Worm (Caenorhabditis elegans) whole organism, L2 larva: ENCODE measurements around the gene Y39A1A.21.

Experiments
- C34F6.9 ChIP-seq: fragments of 150-350 bp; optimal IDR thresholded peaks from 2 replicates; lab custom pipeline; 2014; ENCODE audit warnings: missing biosample characterization, missing genetic modification characterization
- Y55F3AM.14 ChIP-seq: fragments of 200-800 bp; sonication (Bioruptor generic); optimal IDR thresholded peaks from 2 replicates; lab custom pipeline; 2018; ENCODE audit warnings: mild to moderate bottlenecking, missing genetic modification characterization, missing compliant biosample characterization
- ZK546.5 ChIP-seq: sonication (generic microtip); optimal IDR thresholded peaks from 2 replicates; lab custom pipeline; 2017; ENCODE audit warnings: missing biosample characterization, missing genetic modification characterization
- alr-1 ChIP-seq: fragments of 150-350 bp; optimal IDR thresholded peaks from 2 replicates; lab custom pipeline; 2014; ENCODE audit warnings: missing biosample characterization, missing genetic modification characterization
- aly-2 ChIP-seq: fragments of 150-350 bp; optimal IDR thresholded peaks from 2 replicates; lab custom pipeline; 2014; ENCODE audit warnings: missing biosample characterization, missing genetic modification characterization
- ceh-82 ChIP-seq: fragments of 150-350 bp; optimal IDR thresholded peaks from 2 replicates; lab custom pipeline; 2014; ENCODE audit warnings: missing biosample characterization, missing genetic modification characterization
- crh-2 ChIP-seq: sonication (generic microtip); optimal IDR thresholded peaks from 2 replicates; lab custom pipeline; 2017; ENCODE audit warnings: missing biosample characterization, missing genetic modification characterization
- dmd-4 ChIP-seq: sonication (generic microtip); optimal IDR thresholded peaks from 2 replicates; lab custom pipeline; 2017; ENCODE audit warnings: missing biosample characterization, missing genetic modification characterization
- egl-27 ChIP-seq: sonication (generic microtip); optimal IDR thresholded peaks from 3 replicates; lab custom pipeline; 2017; ENCODE audit warnings: missing biosample characterization, missing genetic modification reagents, missing genetic modification characterization
- elt-1 ChIP-seq: fragments of 150-350 bp; optimal IDR thresholded peaks from 2 replicates; lab custom pipeline; 2014; ENCODE audit warnings: missing biosample characterization, missing genetic modification characterization
- elt-3 ChIP-seq: sonication (generic microtip); optimal IDR thresholded peaks from 2 replicates; lab custom pipeline; 2017; ENCODE audit warnings: missing biosample characterization, missing genetic modification characterization
- fos-1 ChIP-seq: fragments of 150-350 bp; optimal IDR thresholded peaks from 2 replicates; lab custom pipeline; 2014; ENCODE audit warnings: missing biosample characterization, missing genetic modification characterization
- gmeb-1 ChIP-seq: fragments of 150-350 bp; optimal IDR thresholded peaks from 2 replicates; lab custom pipeline; 2014; ENCODE audit warnings: missing biosample characterization, missing genetic modification characterization
- lin-11 ChIP-seq: fragments of 150-350 bp; sonication (generic microtip); optimal IDR thresholded peaks from 2 replicates; lab custom pipeline; 2014; ENCODE audit warnings: missing biosample characterization, missing genetic modification characterization, inconsistent platforms, mixed read lengths
- lin-39 ChIP-seq: fragments of 150-350 bp; optimal IDR thresholded peaks from 2 replicates; lab custom pipeline; 2014; ENCODE audit warnings: missing biosample characterization, missing genetic modification reagents, missing genetic modification characterization
- mab-5 ChIP-seq: fragments of 150-350 bp; optimal IDR thresholded peaks from 2 replicates; lab custom pipeline; 2014; ENCODE audit warnings: missing biosample characterization, missing genetic modification characterization
- mbf-1 ChIP-seq: sonication (generic microtip); optimal IDR thresholded peaks from 2 replicates; lab custom pipeline; 2017; ENCODE audit warnings: missing biosample characterization, missing genetic modification characterization
- mdl-1 ChIP-seq, 2 experiments: fragments of 150-350 bp in 1 of 2; sonication (generic microtip) in 1 of 2; optimal IDR thresholded peaks; 2 replicates each; lab custom pipeline; 2017; ENCODE audit warnings: missing biosample characterization in 2 of 2, missing genetic modification characterization in 2 of 2
- nhr-10 ChIP-seq: sonication (generic microtip); optimal IDR thresholded peaks from 2 replicates; lab custom pipeline; 2017; ENCODE audit warnings: missing biosample characterization, missing genetic modification characterization
- nhr-11 ChIP-seq: fragments of 150-350 bp; optimal IDR thresholded peaks from 2 replicates; lab custom pipeline; 2014; ENCODE audit warnings: missing biosample characterization, missing genetic modification characterization
- nhr-12 ChIP-seq: fragments of 150-350 bp; optimal IDR thresholded peaks from 2 replicates; lab custom pipeline; 2014; ENCODE audit warnings: missing biosample characterization, missing genetic modification characterization
- nhr-129 ChIP-seq: fragments of 150-350 bp; optimal IDR thresholded peaks from 2 replicates; lab custom pipeline; 2014; ENCODE audit warnings: missing biosample characterization, missing genetic modification characterization
- nhr-237 ChIP-seq: fragments of 150-350 bp; optimal IDR thresholded peaks from 2 replicates; lab custom pipeline; 2014; ENCODE audit warnings: missing biosample characterization, missing genetic modification characterization
- nhr-25 ChIP-seq: fragments of 150-350 bp; sonication (generic microtip); optimal IDR thresholded peaks from 3 replicates; lab custom pipeline; 2014; ENCODE audit warnings: missing biosample characterization, missing genetic modification characterization
- nhr-6 ChIP-seq: fragments of 150-350 bp; optimal IDR thresholded peaks from 2 replicates; lab custom pipeline; 2014; ENCODE audit warnings: missing biosample characterization, missing genetic modification characterization
- sem-4 ChIP-seq: fragments of 150-350 bp; optimal IDR thresholded peaks from 2 replicates; lab custom pipeline; 2014; ENCODE audit warnings: missing biosample characterization, missing genetic modification reagents, missing genetic modification characterization
- sma-3 ChIP-seq: sonication (generic microtip); optimal IDR thresholded peaks from 2 replicates; lab custom pipeline; 2016; ENCODE audit warnings: missing genetic modification reagents, missing genetic modification characterization, missing compliant biosample characterization
- snpc-4 ChIP-seq: fragments of 150-350 bp; optimal IDR thresholded peaks from 2 replicates; lab custom pipeline; 2014; ENCODE audit warnings: missing biosample characterization, missing genetic modification characterization
- unc-39 ChIP-seq: fragments of 150-350 bp; optimal IDR thresholded peaks from 2 replicates; lab custom pipeline; 2014; ENCODE audit warnings: missing biosample characterization, missing genetic modification characterization
- unc-55 ChIP-seq: fragments of 150-350 bp; sonication (generic microtip); optimal IDR thresholded peaks from 3 replicates; lab custom pipeline; 2014; ENCODE audit warnings: missing biosample characterization, missing genetic modification reagents, missing genetic modification characterization
- zag-1 ChIP-seq: fragments of 150-350 bp; optimal IDR thresholded peaks from 2 replicates; lab custom pipeline; 2014; ENCODE audit warnings: missing biosample characterization, missing genetic modification characterization
- ztf-1 ChIP-seq: fragments of 200-800 bp; sonication (Bioruptor generic); conservative IDR thresholded peaks from 2 replicates; pipeline ENCODE4 v1.3.6; 2022; ENCODE audit warnings: missing genetic modification characterization, missing compliant biosample characterization
- ztf-11 ChIP-seq: sonication (generic microtip); optimal IDR thresholded peaks from 2 replicates; lab custom pipeline; 2017; ENCODE audit warnings: missing biosample characterization, missing genetic modification characterization

Gene Y39A1A.21

DNA sequence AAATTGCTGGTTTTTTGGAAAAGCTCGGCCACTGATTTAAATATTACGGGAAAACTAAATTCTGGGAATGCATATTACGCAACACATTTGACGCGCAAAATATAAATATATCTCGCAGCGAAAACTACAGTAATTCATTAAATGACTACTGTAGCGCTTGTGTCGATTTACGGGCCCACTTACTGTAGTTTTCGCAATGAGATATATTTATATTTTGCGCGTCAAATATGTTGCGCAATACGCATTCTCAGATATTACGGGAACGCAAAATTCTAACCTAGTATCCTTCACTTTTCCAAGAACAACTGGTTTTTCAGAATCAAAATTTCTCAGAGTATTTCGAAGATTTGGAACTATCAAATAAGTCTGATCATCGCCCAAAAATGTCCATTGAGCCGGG is 2.9 kb upstream of the Y39A1A.21 start:
- no peak for TF ChIP-seq unc-39 (tag; lab: Kevin White, UChicago)
- TF ChIP-seq elt-3 = no peak
- TF ChIP-seq aly-2 (tag; lab: Kevin White, UChicago) = no peak
- no peak for TF ChIP-seq crh-2 (tag; lab: Kevin White, UChicago)
- TF ChIP-seq gmeb-1 = no peak
- TF ChIP-seq nhr-129 (tag; lab: Kevin White, UChicago) = no peak
- no peak for TF ChIP-seq sma-3 (GFP tag; lab: Kevin White, UChicago)
- TF ChIP-seq egl-27 (tag; lab: Kevin White, UChicago) = no peak

ce11 chrIII:10708484-10708883 is 1.7 kb upstream of the Y39A1A.21 start:
- TF ChIP-seq elt-1 (no peak), ztf-11 (tag; lab: Kevin White, UChicago) (no peak), ZK546.5 (tag; lab: Kevin White, UChicago) (no peak), zag-1 (tag; lab: Kevin White, UChicago) (no peak)

ce11 chrIII:10707461-10707860 is 639 bp upstream of the Y39A1A.21 start, which contains the start of gene mrpl-12:
Gene mrpl-12 (plus strand): TSS chrIII:10707761.
- TF ChIP-seq ztf-1 (no peak), aly-2 (tag; lab: Kevin White, UChicago) (no peak), Y55F3AM.14 (GFP tag; lab: Kevin White, UChicago) (no peak), nhr-11 (tag; lab: Kevin White, UChicago) (no peak), elt-3 (no peak), dmd-4 (tag; lab: Kevin White, UChicago) (no peak)
- TF ChIP-seq, all 48 proteins: peak for 0

DNA sequence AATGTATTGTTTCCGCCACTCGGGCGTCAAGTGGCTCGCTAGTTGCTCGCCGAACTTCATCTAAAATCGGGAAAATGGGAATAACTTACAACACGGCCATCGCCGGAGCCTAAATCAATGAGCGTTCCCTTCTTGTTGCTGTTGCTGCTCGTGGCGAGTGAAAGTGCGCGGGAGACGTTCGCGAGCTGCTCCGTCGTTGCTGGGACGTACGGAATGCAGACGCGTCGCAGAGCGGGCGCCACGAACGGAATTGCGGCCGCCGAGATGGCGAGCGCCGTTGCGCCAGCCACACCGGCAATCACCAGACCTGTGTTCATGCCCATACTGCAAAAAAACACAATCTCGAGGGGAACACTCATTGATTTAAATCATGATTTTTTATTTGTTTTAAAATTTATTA is 341 bp downstream of the Y39A1A.21 start:
- no peak for TF ChIP-seq nhr-12
- TF ChIP-seq mbf-1 (tag; lab: Kevin White, UChicago) = no peak
- no peak for TF ChIP-seq Y55F3AM.14 (GFP tag; lab: Kevin White, UChicago)
- TF ChIP-seq nhr-10 (tag; lab: Kevin White, UChicago) = no peak
- no peak for TF ChIP-seq zag-1 (tag; lab: Kevin White, UChicago)
- no peak for TF ChIP-seq snpc-4 (tag; lab: Kevin White, UChicago)
- no peak for TF ChIP-seq elt-3
- TF ChIP-seq mdl-1 (tag; optimal IDR thresholded peaks at IDR 0.05; lab: Kevin White, UChicago) = no peak
- TF ChIP-seq ceh-82 (tag; lab: Kevin White, UChicago) = no peak
- no peak for TF ChIP-seq unc-55 (GFP tag; lab: Kevin White, UChicago)
- TF ChIP-seq alr-1 (tag; lab: Kevin White, UChicago) = no peak
- TF ChIP-seq mab-5 (tag; lab: Kevin White, UChicago) = no peak
- no peak for TF ChIP-seq egl-27 (tag; lab: Kevin White, UChicago)
- TF ChIP-seq, all 48 proteins: peak for 0

ce11 chrIII:10704499-10704898 is 2.3 kb downstream of the Y39A1A.21 start:
- no peak for TF ChIP-seq nhr-25 (tag; lab: Kevin White, UChicago)
- TF ChIP-seq mab-5 (tag; lab: Kevin White, UChicago) = no peak
- TF ChIP-seq ztf-1 = no peak
- TF ChIP-seq nhr-6 (tag; lab: Kevin White, UChicago) = no peak
- TF ChIP-seq dmd-4 (tag; lab: Kevin White, UChicago) = no peak
- no peak for TF ChIP-seq sma-3 (GFP tag; lab: Kevin White, UChicago)
- TF ChIP-seq zag-1 (tag; lab: Kevin White, UChicago) = no peak
- no peak for TF ChIP-seq nhr-237
- no peak for TF ChIP-seq nhr-11 (tag; lab: Kevin White, UChicago)
- TF ChIP-seq lin-11 (tag; lab: Kevin White, UChicago) = no peak
- no peak for TF ChIP-seq mdl-1 (tag; optimal IDR thresholded peaks at IDR 0.05; lab: Kevin White, UChicago)
- TF ChIP-seq unc-39 (tag; lab: Kevin White, UChicago) = no peak
- no peak for TF ChIP-seq sem-4 (tag; lab: Kevin White, UChicago)
- TF ChIP-seq ceh-82 (tag; lab: Kevin White, UChicago) = no peak
- no peak for TF ChIP-seq nhr-10 (tag; lab: Kevin White, UChicago)
- TF ChIP-seq ZK546.5 (tag; lab: Kevin White, UChicago) = no peak
- no peak for TF ChIP-seq Y55F3AM.14 (GFP tag; lab: Kevin White, UChicago)
- TF ChIP-seq alr-1 (tag; lab: Kevin White, UChicago) = no peak
- TF ChIP-seq ztf-11 (tag; lab: Kevin White, UChicago) = no peak

DNA sequence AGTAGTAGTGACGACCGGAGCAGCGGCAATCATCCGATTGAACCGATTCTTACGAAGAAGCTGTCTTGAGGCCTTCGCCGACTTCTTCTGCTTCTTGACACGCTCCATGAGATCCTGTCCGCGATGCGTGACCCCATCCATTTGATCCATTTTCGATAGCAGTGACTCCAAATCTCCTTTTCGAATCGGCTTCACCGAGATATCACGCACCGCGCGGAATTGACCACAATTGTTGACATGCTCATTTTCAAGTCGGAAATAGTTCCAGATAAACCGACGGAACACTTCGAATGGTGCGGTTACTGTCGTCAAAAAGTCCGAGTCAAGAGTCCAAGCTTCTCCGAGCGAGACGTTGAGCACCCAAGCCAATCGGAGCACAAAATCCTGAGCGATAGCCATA is 3.0 kb downstream of the Y39A1A.21 start:
- TF ChIP-seq dmd-4 (tag; lab: Kevin White, UChicago) (no peak), C34F6.9 (tag; lab: Kevin White, UChicago) (no peak), fos-1 (tag; lab: Kevin White, UChicago) (no peak), ceh-82 (tag; lab: Kevin White, UChicago) (no peak), ztf-11 (tag; lab: Kevin White, UChicago) (no peak), lin-39 (tag; lab: Kevin White, UChicago) (no peak), egl-27 (tag; lab: Kevin White, UChicago) (no peak), nhr-129 (tag; lab: Kevin White, UChicago) (no peak)
